Fruit fly (Drosophila melanogaster): Measurements from ENCODE around the gene CG15747.

Gene CG15747

dm6 chrX:13319376-13319883 lies 18.7 kb upstream of the CG15747 start (continued):
- TF ChIP-seq maf-S (GFP tag; optimal IDR thresholded peaks at IDR 0.05): no peak
- no peak for TF ChIP-seq repo (GFP tag; optimal IDR thresholded peaks at IDR 0.05)
- peak; percentile 36 for TF ChIP-seq CG1233 (GFP tag; optimal IDR thresholded peaks at IDR 0.05)
- TF ChIP-seq D19A (tag; optimal IDR thresholded peaks at IDR 0.05): peak; percentile 48
- no peak for TF ChIP-seq CG31224 (GFP tag; IDR thresholded peaks at IDR 0.05)
- TF ChIP-seq Opbp (GFP tag; IDR thresholded peaks at IDR 0.05; ENCODE audit: partially characterized antibody): no peak
- TF ChIP-seq gt (GFP tag; IDR thresholded peaks at IDR 0.05): no peak
- no peak for TF ChIP-seq Mad (GFP tag; optimal IDR thresholded peaks at IDR 0.05)
- no peak for TF ChIP-seq dm (GFP tag; optimal IDR thresholded peaks at IDR 0.05)
- TF ChIP-seq jing (GFP tag; optimal IDR thresholded peaks at IDR 0.05): no peak
- no peak for TF ChIP-seq ara (GFP tag; IDR thresholded peaks at IDR 0.05)
- TF ChIP-seq Poxn (GFP tag; IDR thresholded peaks at IDR 0.05): no peak
- no peak for TF ChIP-seq CG32767 (GFP tag; IDR thresholded peaks at IDR 0.05)
- TF ChIP-seq CG2120 (GFP tag; optimal IDR thresholded peaks at IDR 0.05): peak; percentile 10
- TF ChIP-seq CG13894 (tag; optimal IDR thresholded peaks at IDR 0.05): peak; percentile 64
- no peak for TF ChIP-seq Optix (GFP tag; IDR thresholded peaks at IDR 0.05)
- no peak for TF ChIP-seq CG34224 (GFP tag; IDR thresholded peaks at IDR 0.05; ENCODE audit: partially characterized antibody)
- TF ChIP-seq lola (GFP tag; optimal IDR thresholded peaks at IDR 0.05): no peak
- TF ChIP-seq dati (GFP tag; IDR thresholded peaks at IDR 0.05): no peak
- peak; percentile 53 for TF ChIP-seq CG17359 (tag; optimal IDR thresholded peaks at IDR 0.05)
- TF ChIP-seq CG17186 (GFP tag; optimal IDR thresholded peaks at IDR 0.05): no peak
- TF ChIP-seq br (optimal IDR thresholded peaks at IDR 0.05): no peak
- TF ChIP-seq CG6791 (GFP tag; IDR thresholded peaks at IDR 0.05; ENCODE audit: partially characterized antibody): no peak
- 0 out of 2 replicates have a peak, but pooled peaks have one; percentile 14 for TF ChIP-seq Rfx (GFP tag; IDR thresholded peaks at IDR 0.05)
- TF ChIP-seq CG7745 (tag; optimal IDR thresholded peaks at IDR 0.05): no peak
- no peak for TF ChIP-seq B-H1 (GFP tag; IDR thresholded peaks at IDR 0.05)
- TF ChIP-seq CG17361 (GFP tag; IDR thresholded peaks at IDR 0.05): peak; percentile 59; the same call in 2 of the 3 replicates
- peak; percentile 50 for TF ChIP-seq CG2712 (tag; optimal IDR thresholded peaks at IDR 0.05)
- TF ChIP-seq bsh (GFP tag; optimal IDR thresholded peaks at IDR 0.05): peak; percentile 20 to 88
- TF ChIP-seq fd3F (GFP tag; optimal IDR thresholded peaks at IDR 0.05): peak; percentile 39
- no peak for TF ChIP-seq ERR (GFP tag; optimal IDR thresholded peaks at IDR 0.05)
- no peak for TF ChIP-seq hb (GFP tag; IDR thresholded peaks at IDR 0.05; ENCODE audit: partially characterized antibody)
- TF ChIP-seq pros (GFP tag; optimal IDR thresholded peaks at IDR 0.05): no peak
- no peak for TF ChIP-seq crp (GFP tag; optimal IDR thresholded peaks at IDR 0.05)
- no peak for TF ChIP-seq CG12071 (GFP tag; optimal IDR thresholded peaks at IDR 0.05)
- TF ChIP-seq Meics (GFP tag; optimal IDR thresholded peaks at IDR 0.05): peak; percentile 55
- TF ChIP-seq sna (GFP tag; IDR thresholded peaks at IDR 0.05; ENCODE audit: partially characterized antibody): no peak
- TF ChIP-seq CG11723 (GFP tag; optimal IDR thresholded peaks at IDR 0.05): peak; percentile 13
- TF ChIP-seq NC2β (GFP tag; optimal IDR thresholded peaks at IDR 0.05): no peak
- no peak for TF ChIP-seq crc (GFP tag; optimal IDR thresholded peaks at IDR 0.05)
- TF ChIP-seq slou (GFP tag; optimal IDR thresholded peaks at IDR 0.05): no peak
- peak; percentile 36 for TF ChIP-seq NfI (GFP tag; optimal IDR thresholded peaks at IDR 0.05)
- TF ChIP-seq bowl (GFP tag; IDR thresholded peaks at IDR 0.05): no peak
- no peak for TF ChIP-seq mld (GFP tag; IDR thresholded peaks at IDR 0.05; ENCODE audit: partially characterized antibody)
- TF ChIP-seq gsb (GFP tag; IDR thresholded peaks at IDR 0.05): no peak
- no peak for TF ChIP-seq fd64A (GFP tag; optimal IDR thresholded peaks at IDR 0.05)
- TF ChIP-seq btn (GFP tag; optimal IDR thresholded peaks at IDR 0.05): no peak
- TF ChIP-seq stwl (tag; optimal IDR thresholded peaks at IDR 0.05): no peak
- peak; percentile 50 for TF ChIP-seq sens (GFP tag)
- TF ChIP-seq knrl (GFP tag; IDR thresholded peaks at IDR 0.05; ENCODE audit: partially characterized antibody): no peak
- no peak for TF ChIP-seq CG42726 (GFP tag; IDR thresholded peaks at IDR 0.05; ENCODE audit: partially characterized antibody)
